Worm (Caenorhabditis elegans): ENCODE data around the gene F17C11.6.
A peak's percentile ranks its signal among the peaks of the same experiment; 100 is the strongest.

F17C11.6 gene

ce11 chrV:10961448-10961870, 6.5 kb downstream of the F17C11.6 start (continued):
- 0 out of 2 replicates have a peak, but pooled peaks have one; percentile 50 for TF ChIP-seq egl-43 (GFP tag; IDR thresholded peaks at IDR 0.05)
- 0 out of 2 replicates have a peak, but pooled peaks have one; percentile 19 for TF ChIP-seq arid-1 (GFP tag; conservative IDR thresholded peaks at IDR 0.05)
- no peak for TF ChIP-seq lir-3 (tag; optimal IDR thresholded peaks at IDR 0.05)
- TF ChIP-seq tra-1 (GFP tag; IDR thresholded peaks at IDR 0.05), result no peak; the same call in none of the 2 replicates
- TF ChIP-seq spr-1 (tag; optimal IDR thresholded peaks at IDR 0.05), result no peak
- no peak for TF ChIP-seq unc-130 (GFP tag; optimal IDR thresholded peaks at IDR 0.05)
- no peak for TF ChIP-seq nhr-237 (tag; optimal IDR thresholded peaks at IDR 0.05)
- TF ChIP-seq nhr-111 (GFP tag; optimal IDR thresholded peaks at IDR 0.05), result no peak
- TF ChIP-seq ZK337.2 (GFP tag; IDR thresholded peaks at IDR 0.05), result no peak
- TF ChIP-seq F26F4.8 (GFP tag; conservative IDR thresholded peaks at IDR 0.05), result no peak
- no peak for TF ChIP-seq lin-1 (GFP tag; IDR thresholded peaks at IDR 0.05)
- TF ChIP-seq nhr-11 (tag; optimal IDR thresholded peaks at IDR 0.05), result peak; percentile 86
- peak; percentile 52 for TF ChIP-seq dve-1 (tag; optimal IDR thresholded peaks at IDR 0.05; ENCODE audit: insufficient read depth)
- no peak for TF ChIP-seq Y5F2A.4 (GFP tag; optimal IDR thresholded peaks at IDR 0.05)
- TF ChIP-seq dmd-9 (GFP tag; IDR thresholded peaks at IDR 0.05), result no peak
- peak; percentile 60 for TF ChIP-seq mep-1 (tag; optimal IDR thresholded peaks at IDR 0.05)
- no peak for TF ChIP-seq attf-4 (tag; optimal IDR thresholded peaks at IDR 0.05)
- TF ChIP-seq Y48G9A.11 (GFP tag; IDR thresholded peaks at IDR 0.05), result no peak
- TF ChIP-seq snpc-4 (tag; optimal IDR thresholded peaks at IDR 0.05), result no peak
- TF ChIP-seq ces-1 (GFP tag; optimal IDR thresholded peaks at IDR 0.05), result peak; percentile 68
- TF ChIP-seq mdl-1 (tag; optimal IDR thresholded peaks at IDR 0.05), result peak in 1 of 2 experiments; percentile 2
- TF ChIP-seq egl-27 (tag; optimal IDR thresholded peaks at IDR 0.05), result no peak
- no peak for TF ChIP-seq aha-1 (tag)
- no peak for TF ChIP-seq zfp-3 (GFP tag; conservative IDR thresholded peaks at IDR 0.05)
- no peak for TF ChIP-seq dmd-8 (GFP tag; IDR thresholded peaks at IDR 0.05)
- TF ChIP-seq nhr-10 (tag; optimal IDR thresholded peaks at IDR 0.05), result no peak
- no peak for TF ChIP-seq saeg-2 (GFP tag; IDR thresholded peaks at IDR 0.05)
- TF ChIP-seq lin-38 (GFP tag; IDR thresholded peaks at IDR 0.05), result peak; percentile 60
- no peak for TF ChIP-seq lim-7 (GFP tag; IDR thresholded peaks at IDR 0.05)
- no peak for TF ChIP-seq snpc-1.2 (GFP tag; IDR thresholded peaks at IDR 0.05)
- TF ChIP-seq hlh-30 (tag; optimal IDR thresholded peaks at IDR 0.05; ENCODE audit: insufficient read depth), result no peak
- TF ChIP-seq daf-16 (GFP tag; optimal IDR thresholded peaks at IDR 0.05), result peak in 1 of 2 experiments; percentile 87
- TF ChIP-seq daf-16 (tag; optimal IDR thresholded peaks at IDR 0.05), result peak; percentile 53
- TF ChIP-seq F49E8.2 (tag; optimal IDR thresholded peaks at IDR 0.05; ENCODE audit: borderline replicate concordance), result no peak
- TF ChIP-seq ceh-20 (GFP tag; IDR thresholded peaks at IDR 0.05), result peak; percentile 56
- TF ChIP-seq ceh-44 (GFP tag; IDR thresholded peaks at IDR 0.05), result no peak
- TF ChIP-seq zfp-2 (tag; optimal IDR thresholded peaks at IDR 0.05), result no peak
- no peak for TF ChIP-seq R02D3.7 (tag; optimal IDR thresholded peaks at IDR 0.05)
- no peak for TF ChIP-seq lin-29 (GFP tag; IDR thresholded peaks at IDR 0.05)
- TF ChIP-seq daf-19 (GFP tag; conservative IDR thresholded peaks at IDR 0.05), result 0 out of 2 replicates have a peak, but pooled peaks have one; percentile 38
- TF ChIP-seq F10B5.3 (tag; optimal IDR thresholded peaks at IDR 0.05), result no peak
- no peak for TF ChIP-seq mxl-2 (GFP tag; conservative IDR thresholded peaks at IDR 0.05)
- 0 out of 2 replicates have a peak, but pooled peaks have one; percentile 10 for TF ChIP-seq D1046.2 (GFP tag; IDR thresholded peaks at IDR 0.05)
- TF ChIP-seq dmd-6 (GFP tag; IDR thresholded peaks at IDR 0.05), result peak; percentile 58
- no peak for TF ChIP-seq zip-11 (GFP tag; IDR thresholded peaks at IDR 0.05)
- peak; percentile 12 for TF ChIP-seq zag-1 (tag; optimal IDR thresholded peaks at IDR 0.05)
- TF ChIP-seq daf-12 (tag; optimal IDR thresholded peaks at IDR 0.05), result no peak
- no peak for TF ChIP-seq Y75B8A.6 (GFP tag; IDR thresholded peaks at IDR 0.05)
- TF ChIP-seq T26A8.4 (GFP tag; IDR thresholded peaks at IDR 0.05), result no peak
- TF ChIP-seq F44E2.7 (GFP tag; IDR thresholded peaks at IDR 0.05), result no peak
- peak; percentile 24 to 57 for TF ChIP-seq lsy-2 (tag; optimal IDR thresholded peaks at IDR 0.05)
- TF ChIP-seq mes-2 (tag; optimal IDR thresholded peaks at IDR 0.05; ENCODE audit: poor library complexity, severe bottlenecking), result peak; percentile 7

All from whole organism, L4 larva.